Fruit fly (Drosophila melanogaster): Measurements from ENCODE around the gene CG3719.

Gene CG3719

DNA sequence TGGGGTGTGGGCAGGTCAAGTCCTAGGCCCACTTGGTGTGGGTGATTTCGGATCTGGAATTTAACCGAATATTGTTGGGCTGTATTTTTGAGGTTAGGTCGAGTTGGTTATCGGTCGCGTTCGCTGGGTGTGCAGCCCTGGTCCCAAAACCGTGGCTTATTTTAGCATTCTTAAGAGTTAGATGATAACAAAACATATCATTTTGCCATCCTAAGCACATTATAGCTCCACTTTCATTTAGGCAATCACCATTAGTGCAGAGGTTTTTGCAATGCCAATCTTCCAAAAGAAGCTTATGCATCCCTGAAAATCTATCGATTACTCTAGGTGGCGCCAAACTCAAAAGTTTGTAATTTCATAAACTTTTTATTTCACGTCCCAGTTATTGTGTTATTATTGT, 31.0 kb downstream of the CG3719 start, which contains the start of gene MTPAP (continued):
- TF ChIP-seq H2.0 (GFP tag; IDR thresholded peaks at IDR 0.05), result no peak
- peak; percentile 72 for TF ChIP-seq MBD-R2 (GFP tag; IDR thresholded peaks at IDR 0.05)
- TF ChIP-seq chinmo (GFP tag; IDR thresholded peaks at IDR 0.05; ENCODE audit: partially characterized antibody), result no peak
- TF ChIP-seq CG8944 (GFP tag; optimal IDR thresholded peaks at IDR 0.05), result peak; percentile 11
- no peak for TF ChIP-seq chn (GFP tag; optimal IDR thresholded peaks at IDR 0.05)
- no peak for TF ChIP-seq ab (GFP tag; optimal IDR thresholded peaks at IDR 0.05)
- peak; percentile 69 for TF ChIP-seq Sry-δ (GFP tag; optimal IDR thresholded peaks at IDR 0.05)
- TF ChIP-seq TFAM (GFP tag; optimal IDR thresholded peaks at IDR 0.05), result no peak
- TF ChIP-seq CG9215 (GFP tag; IDR thresholded peaks at IDR 0.05), result no peak
- no peak for TF ChIP-seq gsb (GFP tag; IDR thresholded peaks at IDR 0.05)
- no peak for TF ChIP-seq onecut (GFP tag; IDR thresholded peaks at IDR 0.05)
- TF ChIP-seq CG4617 (GFP tag; optimal IDR thresholded peaks at IDR 0.05; ENCODE audit: borderline replicate concordance), result peak; percentile 51
- peak; percentile 81 for TF ChIP-seq CG2116 (GFP tag; optimal IDR thresholded peaks at IDR 0.05)
- TF ChIP-seq zen (tag; optimal IDR thresholded peaks at IDR 0.05), result no peak
- no peak for TF ChIP-seq Fer2 (tag; optimal IDR thresholded peaks at IDR 0.05)
- TF ChIP-seq CG9609 (GFP tag; optimal IDR thresholded peaks at IDR 0.05), result no peak
- TF ChIP-seq CG4282 (GFP tag; optimal IDR thresholded peaks at IDR 0.05), result no peak
- no peak for TF ChIP-seq CG8281 (tag; optimal IDR thresholded peaks at IDR 0.05)
- TF ChIP-seq stc (GFP tag; IDR thresholded peaks at IDR 0.05), result no peak
- TF ChIP-seq row (GFP tag; IDR thresholded peaks at IDR 0.05), result peak; percentile 35; the same call in 1 of the 3 replicates
- TF ChIP-seq Atf-2 (GFP tag; optimal IDR thresholded peaks at IDR 0.05), result no peak
- no peak for TF ChIP-seq CG10147 (GFP tag; optimal IDR thresholded peaks at IDR 0.05)
- no peak for TF ChIP-seq Oaz (GFP tag; IDR thresholded peaks at IDR 0.05)
- TF ChIP-seq zfh1 (GFP tag; IDR thresholded peaks at IDR 0.05), result no peak
- TF ChIP-seq D19A (tag; optimal IDR thresholded peaks at IDR 0.05), result no peak
- no peak for TF ChIP-seq mld (GFP tag; IDR thresholded peaks at IDR 0.05; ENCODE audit: partially characterized antibody)
- TF ChIP-seq Med (GFP tag), result peak; percentile 84
- peak; percentile 61; the same call in 1 of the 2 replicates for TF ChIP-seq sna (GFP tag; IDR thresholded peaks at IDR 0.05; ENCODE audit: partially characterized antibody)
- TF ChIP-seq tup (GFP tag; optimal IDR thresholded peaks at IDR 0.05), result no peak
- TF ChIP-seq CG4360 (GFP tag; IDR thresholded peaks at IDR 0.05), result no peak
- no peak for TF ChIP-seq CG13123 (GFP tag; optimal IDR thresholded peaks at IDR 0.05)
- no peak for TF ChIP-seq ham (GFP tag; IDR thresholded peaks at IDR 0.05)
- TF ChIP-seq ems (GFP tag; optimal IDR thresholded peaks at IDR 0.05), result peak; percentile 4
- peak; percentile 53; the same call in 1 of the 3 replicates for TF ChIP-seq CG11560 (tag; IDR thresholded peaks at IDR 0.05)
- no peak for TF ChIP-seq pan (optimal IDR thresholded peaks at IDR 0.05)
- TF ChIP-seq pan (GFP tag; optimal IDR thresholded peaks at IDR 0.05 in 1 of 2, IDR thresholded peaks at IDR 0.05 in 1 of 2), result no peak
- no peak for TF ChIP-seq CG2875 (GFP tag; optimal IDR thresholded peaks at IDR 0.05)
- TF ChIP-seq Opbp (GFP tag; IDR thresholded peaks at IDR 0.05; ENCODE audit: partially characterized antibody), result peak; percentile 61; the same call in 1 of the 3 replicates
- no peak for TF ChIP-seq CG6683 (GFP tag; optimal IDR thresholded peaks at IDR 0.05)
- TF ChIP-seq Ravus (GFP tag; IDR thresholded peaks at IDR 0.05), result no peak
- TF ChIP-seq mirr (GFP tag; optimal IDR thresholded peaks at IDR 0.05), result no peak
- no peak for TF ChIP-seq seq (GFP tag; IDR thresholded peaks at IDR 0.05)
- TF ChIP-seq danr (GFP tag; IDR thresholded peaks at IDR 0.05), result no peak
- TF ChIP-seq Hand (GFP tag; optimal IDR thresholded peaks at IDR 0.05), result no peak
- peak; percentile 28 for TF ChIP-seq CG12659 (GFP tag; optimal IDR thresholded peaks at IDR 0.05)
- no peak for TF ChIP-seq Rx (GFP tag; IDR thresholded peaks at IDR 0.05)
- no peak for TF ChIP-seq CG3995 (GFP tag; optimal IDR thresholded peaks at IDR 0.05)
- no peak for TF ChIP-seq CG33213 (GFP tag; optimal IDR thresholded peaks at IDR 0.05)
- no peak for TF ChIP-seq vfl (GFP tag; optimal IDR thresholded peaks at IDR 0.05)
- no peak for TF ChIP-seq CG43689 (GFP tag; IDR thresholded peaks at IDR 0.05)
- no peak for TF ChIP-seq grn (GFP tag; optimal IDR thresholded peaks at IDR 0.05)
- TF ChIP-seq CG6272 (GFP tag; IDR thresholded peaks at IDR 0.05), result no peak
- no peak for TF ChIP-seq CG4404 (GFP tag; IDR thresholded peaks at IDR 0.05)

All from whole organism, embryonic.